Worm (Caenorhabditis elegans): Measurements from ENCODE around the gene T03D8.6.

T03D8.6 gene

ce11 chrV:20829511-20829910 is 9.4 kb upstream of the T03D8.6 start, which contains the start of gene num-1:
Gene num-1, plus strand, starts transcription at chrV:20829811.
- no peak for TF ChIP-seq unc-62 (GFP tag; optimal IDR thresholded peaks at IDR 0.05)

- no peak for TF ChIP-seq unc-62 (GFP tag; optimal IDR thresholded peaks at IDR 0.05)
These were observed 8.7 kb upstream of the T03D8.6 start, which contains the start of gene sbt-1 for ce11 chrV:20828820-20829219. Gene sbt-1, minus strand, starts transcription at chrV:20828881.

- TF ChIP-seq unc-62 (GFP tag; optimal IDR thresholded peaks at IDR 0.05), result no peak
These were observed 6.5 kb upstream of the T03D8.6 start for ce11 chrV:20826618-20827017.

- TF ChIP-seq unc-62 (GFP tag; optimal IDR thresholded peaks at IDR 0.05), result no peak
These were observed 5.0 kb upstream of the T03D8.6 start, which contains the start of the genes gcy-22 and grl-14 for ce11 chrV:20824962-20825609. Gene gcy-22, minus strand, starts transcription at chrV:20825062. Gene grl-14, plus strand, starts transcription at chrV:20825559.

ce11 chrV:20815842-20816241 is 4.3 kb downstream of the T03D8.6 start, which contains the start of gene sshk-1:
Gene sshk-1, plus strand, starts transcription at chrV:20816142.
- no peak for TF ChIP-seq unc-62 (GFP tag; optimal IDR thresholded peaks at IDR 0.05)

ce11 chrV:20814424-20814823 is 5.7 kb downstream of the T03D8.6 start, which contains the start of gene Y44A6D.7:
Gene Y44A6D.7, plus strand, starts transcription at chrV:20814724.
- TF ChIP-seq unc-62 (GFP tag; optimal IDR thresholded peaks at IDR 0.05), result no peak

ce11 chrV:20813646-20814045 is 6.5 kb downstream of the T03D8.6 start:
- no peak for TF ChIP-seq unc-62 (GFP tag; optimal IDR thresholded peaks at IDR 0.05)

- no peak for TF ChIP-seq unc-62 (GFP tag; optimal IDR thresholded peaks at IDR 0.05)
These were observed 13.1 kb downstream of the T03D8.6 start, which contains the start of gene Y44A6D.6 for ce11 chrV:20807038-20807437. Gene Y44A6D.6, plus strand, starts transcription at chrV:20807338.

ce11 chrV:20802906-20803305 is 17.2 kb downstream of the T03D8.6 start, which contains the start of gene Y44A6D.5:
Gene Y44A6D.5, minus strand, starts transcription at chrV:20803006.
- TF ChIP-seq unc-62 (GFP tag; optimal IDR thresholded peaks at IDR 0.05), result no peak

- no peak for TF ChIP-seq unc-62 (GFP tag; optimal IDR thresholded peaks at IDR 0.05)
These were observed 22.2 kb downstream of the T03D8.6 start, which contains the start of gene sdf-9 for ce11 chrV:20797918-20798317. Gene sdf-9, plus strand, starts transcription at chrV:20798218.

ce11 chrV:20793761-20794160 is 26.4 kb downstream of the T03D8.6 start:
- TF ChIP-seq unc-62 (GFP tag; optimal IDR thresholded peaks at IDR 0.05), result no peak

- TF ChIP-seq unc-62 (GFP tag; optimal IDR thresholded peaks at IDR 0.05), result no peak
These were observed 27.7 kb downstream of the T03D8.6 start, which contains the start of gene Y44A6D.3 for ce11 chrV:20792371-20792890. Gene Y44A6D.3, minus strand, starts transcription at chrV:20792421.

- TF ChIP-seq unc-62 (GFP tag; optimal IDR thresholded peaks at IDR 0.05), result no peak
These were observed 29.5 kb downstream of the T03D8.6 start for ce11 chrV:20790616-20791015.

ce11 chrV:20790011-20790410 is 30.1 kb downstream of the T03D8.6 start, which contains the start of gene Y44A6D.1:
Gene Y44A6D.1, minus strand, starts transcription at chrV:20790033.
- TF ChIP-seq unc-62 (GFP tag; optimal IDR thresholded peaks at IDR 0.05), result no peak

- no peak for TF ChIP-seq unc-62 (GFP tag; optimal IDR thresholded peaks at IDR 0.05)
These were observed 31.0 kb downstream of the T03D8.6 start, which contains the start of gene tpan-1 for ce11 chrV:20789105-20789504. Gene tpan-1, plus strand, starts transcription at chrV:20789502.

- no peak for TF ChIP-seq unc-62 (GFP tag; optimal IDR thresholded peaks at IDR 0.05)
These were observed 34.3 kb downstream of the T03D8.6 start for ce11 chrV:20785848-20786225.

Measured in whole organism, dauer.